Worm (Caenorhabditis elegans): ENCODE data around the gene tlk-1.

ce11 chrIII:9658569-9658968 lies 41.1 kb upstream of the tlk-1 start:
- TF ChIP-seq ztf-23 (GFP tag; IDR thresholded peaks at IDR 0.05) (no peak), T22C8.4 (GFP tag; IDR thresholded peaks at IDR 0.05) (no peak), flt-1 (GFP tag; IDR thresholded peaks at IDR 0.05) (no peak), cog-1 (tag; optimal IDR thresholded peaks at IDR 0.05) (no peak), med-1 (GFP tag; optimal IDR thresholded peaks at IDR 0.05; ENCODE audit: insufficient read depth) (no peak), klf-2 (GFP tag; conservative IDR thresholded peaks at IDR 0.05) (no peak)

All from whole organism, midembryonic.